Worm (Caenorhabditis elegans) whole organism, L3 larva: ENCODE data around the gene F29A7.6.

Source experiments
- aly-2 ChIP-seq: fragments of 150-350 bp; optimal IDR thresholded peaks from 2 replicates; lab custom pipeline; 2014; ENCODE audit warnings: missing biosample characterization, missing genetic modification characterization
- ceh-16 ChIP-seq: sonication (generic microtip); optimal IDR thresholded peaks from 2 replicates; lab custom pipeline; 2017; ENCODE audit warnings: missing biosample characterization, missing genetic modification characterization
- ceh-82 ChIP-seq: fragments of 150-350 bp; optimal IDR thresholded peaks from 2 replicates; lab custom pipeline; 2014; ENCODE audit warnings: missing biosample characterization, missing genetic modification characterization
- ceh-9 ChIP-seq: sonication (generic microtip); optimal IDR thresholded peaks from 2 replicates; lab custom pipeline; 2018; ENCODE audit warnings: missing biosample characterization, missing genetic modification characterization
- daf-12 ChIP-seq: fragments of 150-350 bp; optimal IDR thresholded peaks from 2 replicates; lab custom pipeline; 2014; ENCODE audit warnings: missing biosample characterization, missing genetic modification reagents, missing genetic modification characterization
- egl-27 ChIP-seq: sonication (generic microtip); optimal IDR thresholded peaks from 4 replicates; lab custom pipeline; 2017; ENCODE audit warnings: missing biosample characterization, missing genetic modification reagents, missing genetic modification characterization
- elt-2 ChIP-seq: sonication (generic microtip); optimal IDR thresholded peaks from 2 replicates; lab custom pipeline; 2016; ENCODE audit warnings: missing genetic modification reagents, mild to moderate bottlenecking, missing genetic modification characterization, missing compliant biosample characterization
- eor-1 ChIP-seq, 2 experiments: fragments of 150-350 bp; optimal IDR thresholded peaks; 2 replicates each; lab custom pipeline; 2014 to 2018; ENCODE audit warnings: missing biosample characterization in 2 of 2, missing genetic modification characterization in 2 of 2
- fkh-2 ChIP-seq: fragments of 150-350 bp; optimal IDR thresholded peaks from 2 replicates; lab custom pipeline; 2014; ENCODE audit warnings: missing biosample characterization, missing genetic modification reagents, missing genetic modification characterization
- fos-1 ChIP-seq: fragments of 150-350 bp; optimal IDR thresholded peaks from 2 replicates; lab custom pipeline; 2014; ENCODE audit warnings: missing biosample characterization, missing genetic modification characterization
- hmg-11 ChIP-seq: sonication (generic microtip); optimal IDR thresholded peaks from 2 replicates; lab custom pipeline; 2016; ENCODE audit warnings: missing genetic modification characterization, missing compliant biosample characterization
- jun-1 ChIP-seq: fragments of 150-350 bp; optimal IDR thresholded peaks from 2 replicates; lab custom pipeline; 2014; ENCODE audit warnings: missing biosample characterization, missing genetic modification reagents, missing genetic modification characterization
- lin-15B ChIP-seq: fragments of 150-350 bp; optimal IDR thresholded peaks from 2 replicates; lab custom pipeline; 2014; ENCODE audit warnings: missing biosample characterization, missing genetic modification characterization
- lin-39 ChIP-seq: fragments of 150-350 bp; optimal IDR thresholded peaks from 2 replicates; lab custom pipeline; 2018; ENCODE audit warnings: missing biosample characterization, missing genetic modification reagents, missing genetic modification characterization
- lsy-12 ChIP-seq: sonication (generic microtip); optimal IDR thresholded peaks from 2 replicates; lab custom pipeline; 2016; ENCODE audit warnings: mild to moderate bottlenecking, missing genetic modification characterization, missing compliant biosample characterization
- mdl-1 ChIP-seq: fragments of 150-350 bp; optimal IDR thresholded peaks from 2 replicates; lab custom pipeline; 2014; ENCODE audit warnings: missing biosample characterization, missing genetic modification characterization
- mml-1 ChIP-seq: fragments of 150-350 bp; sonication (generic microtip); optimal IDR thresholded peaks from 3 replicates; lab custom pipeline; 2014; ENCODE audit warnings: missing biosample characterization, missing genetic modification characterization
- nfya-1 ChIP-seq: sonication (generic microtip); optimal IDR thresholded peaks from 2 replicates; lab custom pipeline; 2017; ENCODE audit warnings: missing genetic modification characterization, mild to moderate bottlenecking, missing compliant biosample characterization, antibody characterized with exemption, moderate library complexity; ENCODE audit not compliant: insufficient read depth
- nhr-12 ChIP-seq: fragments of 150-350 bp; optimal IDR thresholded peaks from 2 replicates; lab custom pipeline; 2014; ENCODE audit warnings: missing biosample characterization, missing genetic modification characterization
- nhr-23 ChIP-seq: fragments of 150-350 bp; optimal IDR thresholded peaks from 2 replicates; lab custom pipeline; 2014; ENCODE audit warnings: missing biosample characterization, missing genetic modification reagents, missing genetic modification characterization
- nhr-237 ChIP-seq: fragments of 150-350 bp; optimal IDR thresholded peaks from 2 replicates; lab custom pipeline; 2014; ENCODE audit warnings: missing biosample characterization, missing genetic modification characterization
- nhr-28 ChIP-seq: fragments of 150-350 bp; optimal IDR thresholded peaks from 2 replicates; lab custom pipeline; 2014; ENCODE audit warnings: missing biosample characterization, missing genetic modification characterization
- nhr-43 ChIP-seq: sonication (generic microtip); optimal IDR thresholded peaks from 2 replicates; lab custom pipeline; 2016; ENCODE audit warnings: mild to moderate bottlenecking, missing genetic modification characterization, missing compliant biosample characterization; ENCODE audit not compliant: poor library complexity, severe bottlenecking
- nhr-77 ChIP-seq: fragments of 150-350 bp; optimal IDR thresholded peaks from 2 replicates; lab custom pipeline; 2014; ENCODE audit warnings: missing biosample characterization, missing genetic modification characterization
- pqm-1 ChIP-seq: fragments of 150-350 bp; optimal IDR thresholded peaks from 2 replicates; lab custom pipeline; 2017; ENCODE audit warnings: missing biosample characterization, missing genetic modification characterization, inconsistent platforms
- sea-2 ChIP-seq: fragments of 150-350 bp; sonication (generic microtip); optimal IDR thresholded peaks from 4 replicates; lab custom pipeline; 2014; ENCODE audit warnings: missing biosample characterization, missing genetic modification reagents, missing genetic modification characterization
- skn-1 ChIP-seq: fragments of 150-350 bp; optimal IDR thresholded peaks from 2 replicates; lab custom pipeline; 2014; ENCODE audit warnings: missing biosample characterization, missing genetic modification characterization
- snpc-4 ChIP-seq: fragments of 150-350 bp; optimal IDR thresholded peaks from 2 replicates; lab custom pipeline; 2014; ENCODE audit warnings: missing biosample characterization, missing genetic modification characterization
- zag-1 ChIP-seq: fragments of 150-350 bp; optimal IDR thresholded peaks from 2 replicates; lab custom pipeline; 2014; ENCODE audit warnings: missing biosample characterization, missing genetic modification characterization
- ztf-11 ChIP-seq: fragments of 150-350 bp; optimal IDR thresholded peaks from 2 replicates; lab custom pipeline; 2014; ENCODE audit warnings: missing biosample characterization, missing genetic modification characterization
- ztf-4 ChIP-seq: fragments of 150-350 bp; optimal IDR thresholded peaks from 2 replicates; lab custom pipeline; 2014; ENCODE audit warnings: missing biosample characterization, missing genetic modification characterization

Gene F29A7.6

DNA sequence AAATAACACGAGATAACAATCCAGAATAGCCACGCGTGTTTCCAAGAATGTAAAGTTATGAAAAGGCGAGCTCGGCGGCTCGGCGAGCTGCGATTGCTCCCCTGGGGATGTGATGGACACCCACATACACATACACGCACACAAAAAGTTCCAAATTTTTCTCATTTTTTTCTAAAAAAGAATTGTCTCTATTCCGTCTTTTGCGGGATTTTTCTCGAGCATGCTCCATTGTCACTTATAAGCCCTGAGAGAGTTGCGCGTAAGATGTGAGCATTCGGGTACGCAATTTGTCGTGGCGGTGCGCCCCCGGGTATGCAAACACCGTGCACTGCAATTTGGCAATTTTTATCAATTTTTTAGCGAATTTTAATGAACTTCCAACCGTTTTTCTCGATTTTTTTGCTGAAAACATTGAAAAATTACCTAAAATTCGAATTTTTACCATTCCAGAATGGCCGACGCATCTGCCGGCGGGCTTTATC is 34.7 kb upstream of the F29A7.6 start, which contains the start of the genes F08D12.12 and srpa-72:
TSS of gene F08D12.12 (minus strand) at position 51 of the 482 bp plus-strand sequence.
TSS of gene srpa-72 (plus strand) at position 451 of the 482 bp plus-strand sequence.
- TF ChIP-seq lin-15B (tag; lab: Kevin White, UChicago) (peak; percentile 47), nhr-43 (tag; lab: Kevin White, UChicago) (no peak), lin-39 (peak; percentile 63), daf-12 (tag; lab: Kevin White, UChicago) (no peak), nhr-12 (tag; lab: Kevin White, UChicago) (no peak), ceh-82 (tag; lab: Kevin White, UChicago) (no peak), skn-1 (tag; lab: Kevin White, UChicago) (no peak), snpc-4 (no peak), jun-1 (tag; lab: Kevin White, UChicago) (no peak), fos-1 (tag; lab: Kevin White, UChicago) (no peak), fkh-2 (tag; lab: Kevin White, UChicago) (no peak), elt-2 (tag; lab: Kevin White, UChicago) (peak; percentile 21), hmg-11 (peak; percentile 85), zag-1 (tag; lab: Kevin White, UChicago) (no peak)

DNA sequence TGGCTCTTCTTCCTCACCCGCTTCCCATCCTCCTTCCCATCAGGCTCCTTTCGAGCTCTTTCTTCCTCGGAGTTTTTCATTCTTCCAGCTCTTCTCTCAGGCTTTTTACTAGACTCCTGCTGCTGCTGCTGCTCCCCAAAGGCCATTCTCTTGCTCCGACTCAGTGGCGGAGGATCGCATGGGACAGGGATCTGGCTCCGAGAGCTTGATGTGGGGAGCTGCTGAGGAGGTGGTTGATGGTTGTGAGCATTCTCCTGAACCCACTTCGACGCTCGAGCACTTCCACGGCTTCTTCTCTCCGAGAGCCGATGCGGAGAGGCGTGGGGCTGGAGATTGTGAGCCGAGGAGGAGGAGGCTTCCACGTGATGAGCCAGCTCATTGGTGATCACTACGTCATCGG is 33.4 kb upstream of the F29A7.6 start:
- TF ChIP-seq nhr-77 (tag; lab: Kevin White, UChicago) (no peak), pqm-1 (tag; lab: Kevin White, UChicago) (no peak), nhr-237 (tag; lab: Kevin White, UChicago) (no peak), mdl-1 (tag; lab: Kevin White, UChicago) (no peak), aly-2 (tag; lab: Kevin White, UChicago) (no peak)

DNA sequence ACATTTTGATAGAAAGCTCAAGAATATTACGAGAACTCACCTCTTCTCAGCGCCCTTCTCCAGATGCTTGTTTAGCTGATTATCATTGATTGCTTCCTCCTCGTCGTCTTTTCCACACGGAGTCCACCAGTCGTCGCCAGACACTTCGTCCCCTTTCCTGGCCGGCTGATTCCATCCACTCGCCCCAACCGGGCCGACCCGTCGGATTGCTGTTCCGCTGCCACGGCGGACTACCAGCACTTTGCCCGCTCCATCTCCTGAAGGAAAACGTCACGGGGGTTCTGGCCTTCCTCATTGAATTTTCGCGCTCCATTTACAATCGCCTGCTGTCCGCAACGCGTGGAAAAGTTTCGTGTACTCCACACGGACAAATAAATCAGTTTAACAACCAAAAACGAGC is 31.0 kb upstream of the F29A7.6 start:
- TF ChIP-seq daf-12 (tag; lab: Kevin White, UChicago) (no peak), pqm-1 (tag; lab: Kevin White, UChicago) (no peak)

DNA sequence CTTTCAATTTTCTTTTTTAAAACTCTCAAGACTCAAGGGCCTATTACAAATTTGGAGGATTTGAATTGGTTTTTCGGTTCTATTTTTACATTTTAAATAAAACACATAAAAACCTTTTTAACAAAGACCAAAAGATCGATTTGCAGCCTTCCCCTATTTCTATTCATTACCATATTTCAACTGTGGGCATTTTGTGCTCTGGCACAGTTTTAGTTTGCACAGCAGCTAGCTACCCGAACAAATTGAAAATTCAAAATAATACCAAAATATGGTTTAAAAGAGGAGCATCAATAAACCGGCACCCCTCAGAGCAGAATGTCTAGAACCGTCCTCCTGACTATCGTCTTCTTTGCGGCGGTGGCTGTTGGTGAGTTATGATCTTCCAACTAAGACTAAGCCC is 28.9 kb upstream of the F29A7.6 start, which contains the start of gene F08D12.2:
TSS of gene F08D12.2 (plus strand) at position 301 of the 400 bp plus-strand sequence.
- TF ChIP-seq skn-1 (tag; lab: Kevin White, UChicago) (no peak), hmg-11 (no peak), zag-1 (tag; lab: Kevin White, UChicago) (no peak), nhr-23 (tag; lab: Kevin White, UChicago) (no peak), ztf-4 (tag; lab: Kevin White, UChicago) (no peak), ceh-9 (tag; lab: Kevin White, UChicago) (no peak), egl-27 (tag; lab: Kevin White, UChicago) (no peak), fos-1 (tag; lab: Kevin White, UChicago) (no peak), sea-2 (GFP tag; lab: Kevin White, UChicago) (no peak), eor-1 (tag; optimal IDR thresholded peaks at IDR 0.05; lab: Kevin White, UChicago) (no peak), fkh-2 (tag; lab: Kevin White, UChicago) (no peak), nfya-1 (tag; lab: Kevin White, UChicago) (no peak), lsy-12 (tag; lab: Kevin White, UChicago) (no peak), mml-1 (no peak)

DNA sequence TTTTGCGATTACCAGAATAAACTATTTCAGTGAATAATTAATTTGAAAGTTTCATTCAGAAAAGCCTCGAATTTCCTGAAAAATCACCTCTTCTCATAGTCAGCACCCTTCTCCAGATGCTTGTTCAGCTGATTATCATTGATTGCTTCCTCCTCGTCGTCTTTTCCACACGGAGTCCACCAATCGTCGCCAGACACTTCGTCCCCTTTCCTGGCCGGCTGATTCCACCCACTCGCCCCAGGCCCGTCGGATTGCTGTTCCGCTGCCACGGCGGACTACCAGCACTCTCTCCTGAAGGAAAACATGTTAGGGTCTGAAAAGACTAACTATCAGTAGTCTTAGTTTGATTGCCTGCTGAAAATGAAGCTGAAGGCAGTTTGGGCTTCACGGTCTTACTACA is 28.4 kb upstream of the F29A7.6 start:
- TF ChIP-seq egl-27 (tag; lab: Kevin White, UChicago): no peak
- no peak for TF ChIP-seq daf-12 (tag; lab: Kevin White, UChicago)
- TF ChIP-seq lin-15B (tag; lab: Kevin White, UChicago): no peak
- no peak for TF ChIP-seq lsy-12 (tag; lab: Kevin White, UChicago)
- TF ChIP-seq fkh-2 (tag; lab: Kevin White, UChicago): no peak
- TF ChIP-seq ceh-16 (tag; lab: Kevin White, UChicago): no peak
- no peak for TF ChIP-seq nhr-23 (tag; lab: Kevin White, UChicago)

DNA sequence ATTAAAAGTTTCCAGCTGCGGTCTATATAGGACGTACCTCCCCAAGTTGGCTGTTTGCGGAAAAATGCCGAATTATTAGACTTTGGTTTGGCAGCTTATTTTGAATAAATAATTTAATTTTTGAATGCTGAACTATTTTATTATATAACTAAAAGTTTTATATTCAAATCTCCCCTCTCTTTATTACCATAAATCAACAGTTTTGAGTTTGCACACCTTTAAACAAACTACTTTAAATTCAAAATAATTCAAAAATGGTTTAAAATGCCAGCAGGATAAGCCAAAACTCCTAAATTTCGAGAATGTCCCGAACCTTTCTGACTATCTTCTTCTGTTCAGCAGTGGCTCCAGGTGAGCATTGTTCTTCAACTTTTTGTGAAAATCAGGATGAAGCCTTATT is 26.8 kb upstream of the F29A7.6 start, which contains the start of gene F08D12.3:
TSS of gene F08D12.3 (plus strand) at position 301 of the 400 bp plus-strand sequence.
- TF ChIP-seq ztf-11 (tag; lab: Kevin White, UChicago) (no peak), ztf-4 (tag; lab: Kevin White, UChicago) (no peak), nhr-12 (tag; lab: Kevin White, UChicago) (no peak), nhr-28 (tag; lab: Kevin White, UChicago) (no peak), fkh-2 (tag; lab: Kevin White, UChicago) (no peak), ceh-82 (tag; lab: Kevin White, UChicago) (no peak), jun-1 (tag; lab: Kevin White, UChicago) (no peak), nhr-43 (tag; lab: Kevin White, UChicago) (no peak), zag-1 (tag; lab: Kevin White, UChicago) (no peak), nhr-77 (tag; lab: Kevin White, UChicago) (no peak), daf-12 (tag; lab: Kevin White, UChicago) (no peak), skn-1 (tag; lab: Kevin White, UChicago) (no peak), snpc-4 (no peak), lin-39 (no peak)
- TF ChIP-seq, all 47 proteins: peak for 0
